Worm (Caenorhabditis elegans) whole organism, midembryonic: ENCODE results near the gene skr-8.
"Not testable (repeated sequence)": the region's sequence is repeated elsewhere in the genome, so short reads cannot be mapped to it uniquely, and the experiment has no call there.

Source experiments
- T22C8.4 ChIP-seq: fragments of 200-800 bp; sonication (Bioruptor generic); IDR thresholded peaks from 2 replicates; pipeline ENCODE4 v1.3.6; 2022; ENCODE audit warnings: missing genetic modification characterization, missing compliant biosample characterization
- cog-1 ChIP-seq: sonication (generic microtip); optimal IDR thresholded peaks from 2 replicates; lab custom pipeline; 2016; ENCODE audit warnings: missing genetic modification characterization, missing compliant biosample characterization
- flt-1 ChIP-seq: fragments of 200-800 bp; sonication (Bioruptor generic); IDR thresholded peaks from 2 replicates; pipeline ENCODE4 v1.3.6; 2022; ENCODE audit warnings: missing genetic modification characterization, missing compliant biosample characterization
- klf-2 ChIP-seq: fragments of 200-800 bp; sonication (Bioruptor generic); conservative IDR thresholded peaks from 2 replicates; pipeline ENCODE4 v1.3.6; 2022; ENCODE audit warnings: missing genetic modification reagents, missing genetic modification characterization, missing compliant biosample characterization
- med-1 ChIP-seq: sonication (generic microtip); optimal IDR thresholded peaks from 2 replicates; lab custom pipeline; 2017; ENCODE audit warnings: missing genetic modification characterization, mild to moderate bottlenecking, missing compliant biosample characterization, antibody characterized with exemption, missing genetic modification reagents; ENCODE audit not compliant: insufficient read depth
- ref-1 ChIP-seq: fragments of 200-800 bp; sonication (Bioruptor generic); conservative IDR thresholded peaks from 2 replicates; pipeline ENCODE4 v1.3.6; 2022; ENCODE audit warnings: missing genetic modification reagents, missing genetic modification characterization, missing compliant biosample characterization
- tab-1 ChIP-seq: fragments of 200-800 bp; sonication (Bioruptor generic); IDR thresholded peaks from 2 replicates; pipeline ENCODE4 v1.3.6; 2022; ENCODE audit warnings: missing genetic modification characterization, missing compliant biosample characterization
- ztf-23 ChIP-seq: fragments of 200-800 bp; sonication (Bioruptor generic); IDR thresholded peaks from 2 replicates; pipeline ENCODE4 v1.3.6; 2022; ENCODE audit warnings: missing genetic modification reagents, missing genetic modification characterization, missing compliant biosample characterization
- ztf-29 ChIP-seq: fragments of 200-800 bp; sonication (Bioruptor generic); IDR thresholded peaks from 2 replicates; pipeline ENCODE4 v1.3.6; 2022; ENCODE audit warnings: missing genetic modification reagents, missing genetic modification characterization, missing compliant biosample characterization

Gene skr-8

DNA sequence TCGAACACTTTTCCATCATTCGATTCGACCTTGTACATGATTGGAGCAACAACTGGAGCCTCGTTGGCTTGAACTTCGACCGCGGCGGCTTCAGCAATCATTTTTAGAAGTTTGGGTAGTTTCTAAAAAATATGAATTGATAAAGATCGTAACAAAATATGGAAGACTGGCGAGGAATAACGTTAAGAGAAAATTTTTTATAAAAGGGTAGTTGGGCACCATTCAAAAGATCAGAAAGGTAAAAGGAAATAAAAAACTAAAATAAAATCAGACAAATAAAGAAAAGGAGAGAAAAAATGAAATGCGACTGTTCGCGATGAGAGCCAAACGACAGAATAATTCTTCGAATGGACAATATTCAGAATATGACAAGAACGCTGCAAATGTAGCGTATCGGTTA lies at the start of gene skr-8:
skr-8 (minus strand) TSS at position 101 of the 400 bp plus-strand sequence.
- TF ChIP-seq cog-1; klf-2; tab-1 (GFP tag; lab: Robert Waterston, UW): not testable (repeated sequence)

DNA sequence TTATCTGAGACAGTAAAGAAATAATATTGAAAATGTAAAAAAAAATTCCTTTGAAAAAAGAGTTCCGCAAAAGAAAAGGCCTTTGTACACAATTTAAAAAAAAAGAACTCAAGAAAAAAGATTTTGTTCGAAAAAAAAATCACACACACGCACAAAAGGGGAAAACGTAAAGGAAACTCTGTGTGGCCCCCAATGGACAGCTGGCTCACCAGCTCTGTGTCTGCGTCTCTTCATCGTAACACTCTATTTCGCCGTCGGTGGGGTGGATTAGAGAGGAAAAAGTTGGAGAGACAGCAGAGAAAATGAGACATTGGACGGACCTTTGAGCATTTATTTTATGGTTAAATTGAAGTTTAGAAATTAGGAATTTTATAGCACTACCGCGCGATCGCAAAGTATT lies 49.4 kb upstream of the skr-8 start:
- TF ChIP-seq ref-1 (GFP tag; lab: Robert Waterston, UW) (no peak), tab-1 (GFP tag; lab: Robert Waterston, UW) (no peak), ztf-29 (GFP tag; lab: Robert Waterston, UW) (no peak), klf-2 (no peak), T22C8.4 (GFP tag; lab: Robert Waterston, UW) (no peak), med-1 (GFP tag; lab: Kevin White, UChicago) (no peak), flt-1 (GFP tag; lab: Robert Waterston, UW) (no peak), ztf-23 (GFP tag; lab: Robert Waterston, UW) (no peak), cog-1 (no peak)

DNA sequence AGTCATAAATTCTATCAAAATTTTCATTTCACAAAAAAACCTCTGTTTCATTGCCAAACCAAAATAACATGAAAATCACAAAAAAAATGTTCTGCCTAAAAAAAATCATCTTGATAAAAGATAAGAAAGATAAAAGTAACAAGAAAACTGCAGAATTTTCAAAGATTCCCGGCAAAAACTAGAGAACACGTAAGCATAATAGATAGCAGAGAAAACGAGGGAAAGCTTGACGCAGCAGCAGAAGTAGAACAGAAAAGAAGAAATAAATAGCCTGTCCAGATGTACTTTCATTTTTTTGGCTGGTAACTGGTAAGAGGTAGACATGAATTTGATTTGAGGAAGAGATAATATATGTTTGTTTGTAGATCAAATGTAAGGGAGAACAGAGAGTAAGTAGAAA lies 45.1 kb upstream of the skr-8 start:
- TF ChIP-seq tab-1 (GFP tag; lab: Robert Waterston, UW): no peak
- TF ChIP-seq cog-1: no peak
- no peak for TF ChIP-seq klf-2
- TF ChIP-seq ref-1 (GFP tag; lab: Robert Waterston, UW): no peak
- no peak for TF ChIP-seq T22C8.4 (GFP tag; lab: Robert Waterston, UW)
- TF ChIP-seq med-1 (GFP tag; lab: Kevin White, UChicago): no peak
- TF ChIP-seq ztf-23 (GFP tag; lab: Robert Waterston, UW): no peak
- no peak for TF ChIP-seq ztf-29 (GFP tag; lab: Robert Waterston, UW)
- TF ChIP-seq flt-1 (GFP tag; lab: Robert Waterston, UW): no peak

DNA sequence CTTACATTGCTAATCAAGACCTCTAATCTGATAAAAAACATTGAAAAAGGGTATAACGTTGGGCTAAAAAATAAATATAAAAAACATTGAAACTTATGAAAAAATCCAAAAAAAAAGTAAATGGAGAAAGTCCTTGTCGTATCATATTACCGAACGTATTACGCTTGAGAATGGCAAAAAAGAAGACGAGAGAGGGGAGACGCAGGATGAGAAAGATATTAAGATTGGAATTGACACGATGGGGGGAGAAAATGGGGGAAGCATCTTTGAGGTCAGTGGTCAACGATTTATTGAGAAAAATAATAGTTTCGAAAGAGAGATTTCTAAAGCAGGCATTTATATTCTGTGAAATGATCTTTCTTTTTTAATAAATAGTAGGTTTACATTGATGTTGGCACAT lies 43.7 kb upstream of the skr-8 start:
- no peak for TF ChIP-seq ref-1 (GFP tag; lab: Robert Waterston, UW)
- TF ChIP-seq T22C8.4 (GFP tag; lab: Robert Waterston, UW): no peak
- TF ChIP-seq cog-1: no peak
- no peak for TF ChIP-seq med-1 (GFP tag; lab: Kevin White, UChicago)
- no peak for TF ChIP-seq klf-2
- no peak for TF ChIP-seq tab-1 (GFP tag; lab: Robert Waterston, UW)

DNA sequence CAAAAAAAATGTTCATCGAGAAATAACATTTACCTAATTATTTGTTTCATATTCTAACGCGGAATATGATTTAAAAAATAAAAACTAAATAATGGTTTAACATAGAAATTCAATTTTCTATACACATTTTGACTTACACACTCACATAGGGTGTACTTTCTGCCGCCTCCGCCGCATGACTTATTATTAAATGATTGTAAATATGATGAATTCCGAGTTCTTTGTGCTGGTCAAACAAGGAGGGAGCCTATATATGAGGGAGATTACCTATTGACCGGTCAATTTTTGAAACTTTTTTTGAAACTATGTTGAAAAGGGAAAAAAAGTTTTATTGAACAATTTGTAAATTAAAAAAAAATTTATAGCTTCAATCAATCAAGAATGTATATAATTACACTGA lies 42.2 kb upstream of the skr-8 start:
- TF ChIP-seq ztf-23 (GFP tag; lab: Robert Waterston, UW) (no peak), T22C8.4 (GFP tag; lab: Robert Waterston, UW) (no peak), ztf-29 (GFP tag; lab: Robert Waterston, UW) (no peak), flt-1 (GFP tag; lab: Robert Waterston, UW) (no peak), klf-2 (no peak), med-1 (GFP tag; lab: Kevin White, UChicago) (no peak), cog-1 (no peak), ref-1 (GFP tag; lab: Robert Waterston, UW) (no peak), tab-1 (GFP tag; lab: Robert Waterston, UW) (no peak)

DNA sequence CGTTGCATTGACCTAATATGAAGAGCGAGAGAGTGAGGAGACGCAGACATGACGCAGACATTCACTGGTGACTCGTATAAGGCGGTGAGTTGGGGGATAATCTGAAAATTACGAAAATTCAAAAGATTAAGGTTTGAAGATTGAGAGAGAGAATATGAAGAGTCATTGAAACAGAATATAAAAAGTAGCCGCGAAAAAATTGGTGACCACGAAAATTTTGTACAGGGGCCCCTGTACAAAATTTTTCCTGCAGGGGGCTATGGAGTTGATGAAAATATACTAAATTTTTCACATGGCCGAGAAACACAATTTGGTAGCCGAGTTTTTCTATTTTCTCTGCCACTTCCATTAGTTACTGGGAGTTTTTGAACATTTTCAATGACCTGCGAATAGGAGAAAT lies 41.1 kb upstream of the skr-8 start, which contains the start of gene cnnm-1:
cnnm-1 (minus strand) TSS at position 101 of the 400 bp plus-strand sequence.
- no peak for TF ChIP-seq klf-2
- no peak for TF ChIP-seq cog-1
- TF ChIP-seq med-1 (GFP tag; lab: Kevin White, UChicago): no peak
- no peak for TF ChIP-seq ztf-29 (GFP tag; lab: Robert Waterston, UW)

DNA sequence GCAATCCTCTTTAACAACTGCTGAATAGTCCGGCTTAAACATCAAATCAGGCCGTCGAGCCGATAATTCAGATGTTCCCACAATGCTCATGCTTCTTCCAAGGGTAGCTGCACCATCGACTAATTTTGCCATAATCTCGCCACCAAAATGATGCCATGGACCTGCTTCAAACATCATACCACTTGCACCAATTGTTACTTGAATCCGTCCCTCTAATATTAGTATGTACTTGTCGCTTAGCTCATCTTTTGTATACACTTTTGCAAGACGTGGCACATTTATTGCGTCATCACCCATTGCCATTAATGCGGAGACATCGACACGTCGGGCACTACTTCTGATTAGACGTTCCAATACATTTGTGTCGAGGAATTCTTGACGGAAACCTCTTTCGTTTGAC lies 34.1 kb upstream of the skr-8 start:
- TF ChIP-seq T22C8.4 (GFP tag; lab: Robert Waterston, UW) (no peak), ztf-29 (GFP tag; lab: Robert Waterston, UW) (no peak), ref-1 (GFP tag; lab: Robert Waterston, UW) (no peak), tab-1 (GFP tag; lab: Robert Waterston, UW) (no peak), cog-1 (no peak), ztf-23 (GFP tag; lab: Robert Waterston, UW) (no peak), flt-1 (GFP tag; lab: Robert Waterston, UW) (no peak), klf-2 (no peak), med-1 (GFP tag; lab: Kevin White, UChicago) (no peak)

DNA sequence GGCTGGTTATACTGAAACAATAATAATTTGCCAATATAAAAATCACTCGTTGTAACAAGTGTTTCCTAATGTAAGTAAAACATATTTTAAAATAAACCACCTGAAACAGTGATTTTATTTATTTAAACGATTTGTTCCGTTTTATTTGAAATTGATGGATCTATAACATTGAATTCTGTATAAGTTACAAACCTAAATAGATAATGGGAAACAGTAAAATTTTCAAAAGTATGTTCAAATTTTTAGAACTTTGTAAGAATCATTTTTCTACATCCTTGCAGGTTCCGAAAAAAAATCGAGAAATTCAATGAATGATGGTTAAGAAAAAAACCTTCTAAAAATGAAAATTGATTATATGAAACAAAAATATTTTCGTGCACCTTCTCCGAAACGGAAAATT lies 27.9 kb upstream of the skr-8 start:
- no peak for TF ChIP-seq med-1 (GFP tag; lab: Kevin White, UChicago)
- TF ChIP-seq ztf-23 (GFP tag; lab: Robert Waterston, UW): no peak
- no peak for TF ChIP-seq flt-1 (GFP tag; lab: Robert Waterston, UW)

DNA sequence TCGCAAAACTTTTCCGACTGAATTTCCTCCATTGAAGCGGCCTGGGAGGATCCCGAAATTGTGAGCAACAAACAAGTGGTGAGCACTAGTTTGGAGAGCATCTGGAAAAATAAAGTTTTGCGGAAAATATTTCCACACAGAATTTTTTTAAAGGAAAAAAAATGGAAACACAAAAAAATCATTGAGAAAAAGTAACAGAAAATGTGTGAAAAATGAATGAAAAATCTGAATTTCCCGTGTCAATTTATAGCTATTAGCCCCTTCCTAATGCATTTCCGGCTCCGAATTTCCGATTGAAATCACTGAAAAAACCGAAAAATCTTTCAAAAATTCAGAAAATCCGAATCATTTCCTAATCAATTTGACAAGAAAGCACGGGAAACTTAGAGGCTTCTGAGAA lies 26.2 kb upstream of the skr-8 start, which contains the start of gene flp-17:
flp-17 (minus strand) TSS at position 101 of the 400 bp plus-strand sequence.
- TF ChIP-seq ztf-29 (GFP tag; lab: Robert Waterston, UW) (no peak), T22C8.4 (GFP tag; lab: Robert Waterston, UW) (no peak), klf-2 (no peak), cog-1 (no peak), tab-1 (GFP tag; lab: Robert Waterston, UW) (no peak), flt-1 (GFP tag; lab: Robert Waterston, UW) (no peak), ztf-23 (GFP tag; lab: Robert Waterston, UW) (no peak)

DNA sequence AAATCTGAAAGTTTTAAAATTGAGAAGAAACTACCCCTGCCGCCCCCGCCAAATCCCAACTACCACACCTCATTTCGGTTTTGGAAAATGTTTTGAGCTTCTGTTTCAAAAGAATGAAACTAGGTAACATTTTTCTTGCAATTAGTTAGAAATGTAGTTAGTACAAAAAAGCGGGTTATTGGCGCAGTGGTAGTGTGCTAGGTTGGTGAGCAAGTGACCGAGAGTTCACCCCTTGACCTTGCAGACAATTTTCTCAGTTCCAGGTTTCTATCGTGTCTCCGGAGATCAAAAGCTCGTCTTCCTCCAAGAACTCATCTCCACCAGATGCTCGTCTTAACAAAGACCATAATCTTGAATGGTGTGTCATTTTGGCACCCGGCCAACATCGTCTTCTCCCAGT lies 23.6 kb upstream of the skr-8 start:
- TF ChIP-seq tab-1 (GFP tag; lab: Robert Waterston, UW) (no peak), cog-1 (no peak), ztf-29 (GFP tag; lab: Robert Waterston, UW) (no peak), med-1 (GFP tag; lab: Kevin White, UChicago) (no peak), ref-1 (GFP tag; lab: Robert Waterston, UW) (no peak), klf-2 (no peak), flt-1 (GFP tag; lab: Robert Waterston, UW) (no peak), ztf-23 (GFP tag; lab: Robert Waterston, UW) (no peak), T22C8.4 (GFP tag; lab: Robert Waterston, UW) (no peak)
